Worm (Caenorhabditis elegans): ENCODE measurements around the gene C14A4.6.

DNA sequence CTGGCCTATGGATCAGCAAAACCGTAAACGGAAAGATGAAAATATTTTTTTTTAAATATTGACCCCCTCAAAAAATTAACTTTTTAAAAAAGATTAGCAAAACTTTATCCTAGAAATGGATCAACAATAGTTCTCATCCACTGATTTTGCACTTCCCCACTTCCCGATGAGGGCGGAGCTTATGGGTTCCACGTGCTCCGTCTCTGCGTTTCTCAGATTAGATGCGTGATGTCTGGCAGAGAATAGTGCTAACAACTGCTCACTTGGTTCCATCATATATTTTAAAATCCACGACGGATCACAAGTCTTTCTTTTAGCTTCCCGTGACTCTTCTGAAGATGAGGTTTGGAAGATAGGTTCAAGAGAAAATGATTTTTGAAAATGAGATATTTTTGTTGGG is 36.2 kb downstream of the C14A4.6 start:
- no peak for TF ChIP-seq W03F9.2 (tag; optimal IDR thresholded peaks at IDR 0.05)
- TF ChIP-seq him-1 (tag; optimal IDR thresholded peaks at IDR 0.05): no peak
